Worm (Caenorhabditis elegans) whole organism, L2 larva: Measurements from ENCODE around the gene srx-10.

ENCODE experiments used
- C34F6.9 ChIP-seq: fragments of 150-350 bp; optimal IDR thresholded peaks from 2 replicates; lab custom pipeline; 2014; ENCODE audit warnings: missing biosample characterization, missing genetic modification characterization
- F13H6.1 ChIP-seq: sonication (generic microtip); optimal IDR thresholded peaks from 2 replicates; lab custom pipeline; 2016; ENCODE audit warnings: missing genetic modification characterization, missing compliant biosample characterization
- R02D3.7 ChIP-seq: fragments of 150-350 bp; optimal IDR thresholded peaks from 2 replicates; lab custom pipeline; 2014; ENCODE audit warnings: missing biosample characterization, missing genetic modification characterization
- Y55F3AM.14 ChIP-seq: fragments of 200-800 bp; sonication (Bioruptor generic); optimal IDR thresholded peaks from 2 replicates; lab custom pipeline; 2018; ENCODE audit warnings: mild to moderate bottlenecking, missing genetic modification characterization, missing compliant biosample characterization
- ZK546.5 ChIP-seq: sonication (generic microtip); optimal IDR thresholded peaks from 2 replicates; lab custom pipeline; 2017; ENCODE audit warnings: missing biosample characterization, missing genetic modification characterization
- alr-1 ChIP-seq: fragments of 150-350 bp; optimal IDR thresholded peaks from 2 replicates; lab custom pipeline; 2014; ENCODE audit warnings: missing biosample characterization, missing genetic modification characterization
- aly-2 ChIP-seq: fragments of 150-350 bp; optimal IDR thresholded peaks from 2 replicates; lab custom pipeline; 2014; ENCODE audit warnings: missing biosample characterization, missing genetic modification characterization
- ama-1 ChIP-seq: fragments of 150-350 bp; optimal IDR thresholded peaks from 2 replicates; lab custom pipeline; 2018; ENCODE audit warnings: inconsistent platforms
- blmp-1 ChIP-seq: sonication (generic microtip); optimal IDR thresholded peaks from 2 replicates; lab custom pipeline; 2017; ENCODE audit warnings: missing genetic modification characterization, mild to moderate bottlenecking, missing compliant biosample characterization, antibody characterized with exemption, moderate library complexity; ENCODE audit not compliant: insufficient read depth
- ceh-16 ChIP-seq: fragments of 150-350 bp; optimal IDR thresholded peaks from 2 replicates; lab custom pipeline; 2014; ENCODE audit warnings: missing biosample characterization, missing genetic modification characterization
- ceh-82 ChIP-seq: fragments of 150-350 bp; optimal IDR thresholded peaks from 2 replicates; lab custom pipeline; 2014; ENCODE audit warnings: missing biosample characterization, missing genetic modification characterization
- crh-2 ChIP-seq: sonication (generic microtip); optimal IDR thresholded peaks from 2 replicates; lab custom pipeline; 2017; ENCODE audit warnings: missing biosample characterization, missing genetic modification characterization
- dmd-4 ChIP-seq: sonication (generic microtip); optimal IDR thresholded peaks from 2 replicates; lab custom pipeline; 2017; ENCODE audit warnings: missing biosample characterization, missing genetic modification characterization
- egl-27 ChIP-seq: sonication (generic microtip); optimal IDR thresholded peaks from 3 replicates; lab custom pipeline; 2017; ENCODE audit warnings: missing biosample characterization, missing genetic modification reagents, missing genetic modification characterization
- elt-3 ChIP-seq: sonication (generic microtip); optimal IDR thresholded peaks from 2 replicates; lab custom pipeline; 2017; ENCODE audit warnings: missing biosample characterization, missing genetic modification characterization
- fos-1 ChIP-seq: fragments of 150-350 bp; optimal IDR thresholded peaks from 2 replicates; lab custom pipeline; 2014; ENCODE audit warnings: missing biosample characterization, missing genetic modification characterization
- gmeb-1 ChIP-seq: fragments of 150-350 bp; optimal IDR thresholded peaks from 2 replicates; lab custom pipeline; 2014; ENCODE audit warnings: missing biosample characterization, missing genetic modification characterization
- lin-11 ChIP-seq: fragments of 150-350 bp; sonication (generic microtip); optimal IDR thresholded peaks from 2 replicates; lab custom pipeline; 2014; ENCODE audit warnings: missing biosample characterization, missing genetic modification characterization, inconsistent platforms, mixed read lengths
- lin-13 ChIP-seq: fragments of 150-350 bp; optimal IDR thresholded peaks from 2 replicates; lab custom pipeline; 2014; ENCODE audit warnings: missing biosample characterization, missing genetic modification reagents, missing genetic modification characterization
- lin-39 ChIP-seq: fragments of 150-350 bp; optimal IDR thresholded peaks from 2 replicates; lab custom pipeline; 2014; ENCODE audit warnings: missing biosample characterization, missing genetic modification reagents, missing genetic modification characterization
- lsy-2 ChIP-seq, 2 experiments: fragments of 150-350 bp in 1 of 2; sonication (generic microtip) in 1 of 2; optimal IDR thresholded peaks; 2 replicates each; lab custom pipeline; 2014 to 2017; ENCODE audit warnings: missing biosample characterization in 2 of 2, missing genetic modification characterization in 2 of 2
- mab-5 ChIP-seq: fragments of 150-350 bp; optimal IDR thresholded peaks from 2 replicates; lab custom pipeline; 2014; ENCODE audit warnings: missing biosample characterization, missing genetic modification characterization
- mbf-1 ChIP-seq: sonication (generic microtip); optimal IDR thresholded peaks from 2 replicates; lab custom pipeline; 2017; ENCODE audit warnings: missing biosample characterization, missing genetic modification characterization
- mdl-1 ChIP-seq, 2 experiments: fragments of 150-350 bp in 1 of 2; sonication (generic microtip) in 1 of 2; optimal IDR thresholded peaks; 2 replicates each; lab custom pipeline; 2017; ENCODE audit warnings: missing biosample characterization in 2 of 2, missing genetic modification characterization in 2 of 2
- nhr-10 ChIP-seq: sonication (generic microtip); optimal IDR thresholded peaks from 2 replicates; lab custom pipeline; 2017; ENCODE audit warnings: missing biosample characterization, missing genetic modification characterization
- nhr-11 ChIP-seq: fragments of 150-350 bp; optimal IDR thresholded peaks from 2 replicates; lab custom pipeline; 2014; ENCODE audit warnings: missing biosample characterization, missing genetic modification characterization
- nhr-12 ChIP-seq: fragments of 150-350 bp; optimal IDR thresholded peaks from 2 replicates; lab custom pipeline; 2014; ENCODE audit warnings: missing biosample characterization, missing genetic modification characterization
- nhr-129 ChIP-seq: fragments of 150-350 bp; optimal IDR thresholded peaks from 2 replicates; lab custom pipeline; 2014; ENCODE audit warnings: missing biosample characterization, missing genetic modification characterization
- nhr-21 ChIP-seq: fragments of 150-350 bp; optimal IDR thresholded peaks from 2 replicates; lab custom pipeline; 2014; ENCODE audit warnings: missing biosample characterization, missing genetic modification characterization
- nhr-23 ChIP-seq: fragments of 150-350 bp; optimal IDR thresholded peaks from 2 replicates; lab custom pipeline; 2014; ENCODE audit warnings: missing biosample characterization, missing genetic modification reagents, missing genetic modification characterization
- nhr-237 ChIP-seq: fragments of 150-350 bp; optimal IDR thresholded peaks from 2 replicates; lab custom pipeline; 2014; ENCODE audit warnings: missing biosample characterization, missing genetic modification characterization
- nhr-25 ChIP-seq: fragments of 150-350 bp; sonication (generic microtip); optimal IDR thresholded peaks from 3 replicates; lab custom pipeline; 2014; ENCODE audit warnings: missing biosample characterization, missing genetic modification characterization
- nhr-6 ChIP-seq: fragments of 150-350 bp; optimal IDR thresholded peaks from 2 replicates; lab custom pipeline; 2014; ENCODE audit warnings: missing biosample characterization, missing genetic modification characterization
- peb-1 ChIP-seq: fragments of 150-350 bp; optimal IDR thresholded peaks from 2 replicates; lab custom pipeline; 2014; ENCODE audit warnings: missing biosample characterization, missing genetic modification characterization
- sem-4 ChIP-seq: fragments of 150-350 bp; optimal IDR thresholded peaks from 2 replicates; lab custom pipeline; 2014; ENCODE audit warnings: missing biosample characterization, missing genetic modification reagents, missing genetic modification characterization
- skn-1 ChIP-seq: sonication (generic microtip); optimal IDR thresholded peaks from 2 replicates; lab custom pipeline; 2017; ENCODE audit warnings: missing biosample characterization, missing genetic modification characterization
- sma-3 ChIP-seq: sonication (generic microtip); optimal IDR thresholded peaks from 2 replicates; lab custom pipeline; 2016; ENCODE audit warnings: missing genetic modification reagents, missing genetic modification characterization, missing compliant biosample characterization
- sma-9 ChIP-seq, 2 experiments: fragments of 150-350 bp in 1 of 2; sonication (generic microtip) in 1 of 2; optimal IDR thresholded peaks; 2 replicates each; lab custom pipeline; 2014 to 2016; ENCODE audit warnings: missing genetic modification characterization in 2 of 2, mild to moderate bottlenecking in 1 of 2, missing biosample characterization in 1 of 2, missing compliant biosample characterization in 1 of 2, missing genetic modification reagents in 1 of 2, moderate library complexity in 1 of 2
- snpc-4 ChIP-seq: fragments of 150-350 bp; optimal IDR thresholded peaks from 2 replicates; lab custom pipeline; 2014; ENCODE audit warnings: missing biosample characterization, missing genetic modification characterization
- unc-39 ChIP-seq: fragments of 150-350 bp; optimal IDR thresholded peaks from 2 replicates; lab custom pipeline; 2014; ENCODE audit warnings: missing biosample characterization, missing genetic modification characterization
- unc-55 ChIP-seq: fragments of 150-350 bp; sonication (generic microtip); optimal IDR thresholded peaks from 3 replicates; lab custom pipeline; 2014; ENCODE audit warnings: missing biosample characterization, missing genetic modification reagents, missing genetic modification characterization
- unc-62 ChIP-seq: fragments of 150-350 bp; optimal IDR thresholded peaks from 2 replicates; lab custom pipeline; 2014; ENCODE audit warnings: missing biosample characterization, missing genetic modification reagents, missing genetic modification characterization
- zag-1 ChIP-seq: fragments of 150-350 bp; optimal IDR thresholded peaks from 2 replicates; lab custom pipeline; 2014; ENCODE audit warnings: missing biosample characterization, missing genetic modification characterization
- ztf-1 ChIP-seq: fragments of 200-800 bp; sonication (Bioruptor generic); conservative IDR thresholded peaks from 2 replicates; pipeline ENCODE4 v1.3.6; 2022; ENCODE audit warnings: missing genetic modification characterization, missing compliant biosample characterization
- ztf-11 ChIP-seq: sonication (generic microtip); optimal IDR thresholded peaks from 2 replicates; lab custom pipeline; 2017; ENCODE audit warnings: missing biosample characterization, missing genetic modification characterization
- ztf-4 ChIP-seq: fragments of 150-350 bp; optimal IDR thresholded peaks from 2 replicates; lab custom pipeline; 2014; ENCODE audit warnings: missing biosample characterization, missing genetic modification characterization

Gene srx-10

DNA sequence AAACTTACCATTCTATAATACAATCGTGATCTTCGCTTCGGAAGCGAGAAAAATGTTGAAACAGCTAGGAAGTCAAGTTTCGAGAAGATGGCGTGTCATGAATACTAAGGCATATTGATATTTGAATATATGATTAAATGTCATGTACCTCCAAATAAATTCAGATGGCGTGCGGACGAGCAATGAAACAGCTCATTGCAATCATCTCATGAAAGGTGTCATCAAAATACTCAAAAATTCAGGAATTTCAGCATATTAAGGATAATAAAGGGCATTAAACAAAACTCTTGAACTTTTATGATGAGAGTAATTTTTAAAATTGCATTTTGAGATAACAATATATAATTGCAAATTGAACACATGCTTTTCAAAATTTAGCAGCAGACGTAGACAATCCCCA, 30.9 kb downstream of the srx-10 start, which contains the start of gene gcy-32:
gcy-32 (minus strand) TSS at position 101 of the 400 bp plus-strand sequence.
- no peak for TF ChIP-seq unc-62 (GFP tag; lab: Kevin White, UChicago)
- TF ChIP-seq skn-1, result no peak
- no peak for TF ChIP-seq lin-39
- no peak for TF ChIP-seq mdl-1 (tag; optimal IDR thresholded peaks at IDR 0.05; lab: Kevin White, UChicago)
- no peak for TF ChIP-seq ztf-1 (GFP tag; lab: Robert Waterston, UW)
- no peak for TF ChIP-seq ztf-4 (tag; lab: Kevin White, UChicago)
- no peak for TF ChIP-seq nhr-11
- TF ChIP-seq zag-1, result no peak
- TF ChIP-seq F13H6.1 (tag; lab: Kevin White, UChicago), result no peak
- TF ChIP-seq nhr-237 (tag; lab: Kevin White, UChicago), result no peak
- TF ChIP-seq lsy-2 (tag; optimal IDR thresholded peaks at IDR 0.05; lab: Kevin White, UChicago), result no peak
- TF ChIP-seq elt-3, result no peak
- TF ChIP-seq C34F6.9, result no peak

DNA sequence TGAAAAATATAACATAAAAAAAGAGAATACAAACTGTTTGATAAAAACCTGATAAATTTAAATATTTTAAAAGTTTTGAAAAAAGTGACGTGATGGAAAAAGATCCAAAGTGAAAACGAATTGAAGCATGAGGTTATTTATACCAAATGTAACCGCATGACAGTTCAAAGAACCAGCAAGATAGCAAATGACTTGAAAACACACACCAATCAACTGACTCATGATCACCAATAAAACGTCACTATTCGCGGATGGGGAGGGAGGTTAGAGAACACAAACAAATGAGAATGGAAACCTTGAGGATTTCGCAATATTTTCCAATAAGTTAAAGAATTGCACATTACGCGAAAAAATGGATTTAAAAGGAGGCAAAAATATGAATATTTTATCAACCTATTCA, 36.9 kb downstream of the srx-10 start, which contains the start of gene C06B3.7:
C06B3.7 (plus strand) TSS at position 287 of the 400 bp plus-strand sequence.
- TF ChIP-seq peb-1 (tag; lab: Kevin White, UChicago), result no peak
- no peak for TF ChIP-seq elt-3
- no peak for TF ChIP-seq ztf-11 (tag; lab: Kevin White, UChicago)
- TF ChIP-seq nhr-23, result no peak
- peak; percentile 21 for TF ChIP-seq skn-1
- peak; percentile 77 for TF ChIP-seq fos-1 (tag; lab: Kevin White, UChicago)
- TF ChIP-seq Y55F3AM.14 (GFP tag; lab: Kevin White, UChicago), result no peak
- no peak for TF ChIP-seq nhr-237 (tag; lab: Kevin White, UChicago)
- no peak for TF ChIP-seq ZK546.5 (tag; lab: Kevin White, UChicago)
- no peak for TF ChIP-seq nhr-11
- TF ChIP-seq nhr-10 (tag; lab: Kevin White, UChicago), result no peak
- peak; percentile 93 for TF ChIP-seq nhr-25 (tag; lab: Kevin White, UChicago)
- peak; percentile 61 for TF ChIP-seq gmeb-1 (tag; lab: Kevin White, UChicago)
- peak; percentile 45 for TF ChIP-seq egl-27 (tag; lab: Kevin White, UChicago)
- TF ChIP-seq ama-1 (lab: Kevin White, UChicago), result peak; percentile 75
- TF ChIP-seq nhr-21 (tag; lab: Kevin White, UChicago), result peak; percentile 93
- TF ChIP-seq unc-55 (GFP tag; lab: Kevin White, UChicago), result peak; percentile 73
- peak; percentile 88 for TF ChIP-seq sma-3 (GFP tag; lab: Kevin White, UChicago)
- TF ChIP-seq aly-2, result no peak
- peak; percentile 85 for TF ChIP-seq sem-4 (tag; lab: Kevin White, UChicago)
- peak; percentile 65 for TF ChIP-seq F13H6.1 (tag; lab: Kevin White, UChicago)
- TF ChIP-seq sma-9 (GFP tag; optimal IDR thresholded peaks at IDR 0.05; lab: Kevin White, UChicago), result peak; percentile 96
- no peak for TF ChIP-seq sma-9 (tag; optimal IDR thresholded peaks at IDR 0.05; lab: Kevin White, UChicago)
- peak; percentile 55 for TF ChIP-seq blmp-1
- no peak for TF ChIP-seq mbf-1 (tag; lab: Kevin White, UChicago)
- peak; percentile 99 for TF ChIP-seq nhr-129 (tag; lab: Kevin White, UChicago)
- TF ChIP-seq zag-1, result no peak
- peak; percentile 75 for TF ChIP-seq ztf-4 (tag; lab: Kevin White, UChicago)
- TF ChIP-seq unc-62 (GFP tag; lab: Kevin White, UChicago), result no peak
- no peak for TF ChIP-seq R02D3.7 (tag; lab: Kevin White, UChicago)
- TF ChIP-seq lin-11 (tag; lab: Kevin White, UChicago), result no peak
- TF ChIP-seq C34F6.9, result peak; percentile 91
- TF ChIP-seq alr-1 (tag; lab: Kevin White, UChicago), result no peak
- TF ChIP-seq ceh-16 (tag; lab: Kevin White, UChicago), result no peak
- peak; percentile 15 to 89 for TF ChIP-seq lsy-2 (tag; optimal IDR thresholded peaks at IDR 0.05; lab: Kevin White, UChicago)
- peak; percentile 46 for TF ChIP-seq snpc-4 (tag; lab: Kevin White, UChicago)
- peak; percentile 95 for TF ChIP-seq crh-2 (tag; lab: Kevin White, UChicago)
- TF ChIP-seq mab-5 (tag; lab: Kevin White, UChicago), result peak; percentile 24
- peak in 1 of 2 experiments; percentile 74 for TF ChIP-seq mdl-1 (tag; optimal IDR thresholded peaks at IDR 0.05; lab: Kevin White, UChicago)
- TF ChIP-seq lin-13 (GFP tag; lab: Kevin White, UChicago), result peak; percentile 47

DNA sequence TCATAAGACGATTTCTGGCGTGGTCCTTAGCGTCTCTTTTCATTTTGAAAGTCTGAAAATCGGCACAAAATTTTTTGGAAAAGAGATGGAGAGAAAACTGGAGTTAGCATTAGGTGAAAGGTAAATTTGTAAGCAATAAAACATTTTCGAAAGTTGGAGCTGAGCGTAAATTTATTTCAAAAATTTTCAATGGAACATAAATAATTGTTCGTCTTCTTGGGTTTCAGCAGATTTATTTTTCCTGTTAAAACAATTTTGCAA, 37.4 kb downstream of the srx-10 start, which contains the start of gene C06B3.6:
C06B3.6 (minus strand) TSS at position 52 of the 261 bp plus-strand sequence.
- no peak for TF ChIP-seq lin-39
- TF ChIP-seq nhr-237 (tag; lab: Kevin White, UChicago), result no peak
- TF ChIP-seq unc-39 (tag; lab: Kevin White, UChicago), result no peak
- no peak for TF ChIP-seq nhr-10 (tag; lab: Kevin White, UChicago)
- no peak for TF ChIP-seq nhr-129 (tag; lab: Kevin White, UChicago)
- TF ChIP-seq nhr-12 (tag; lab: Kevin White, UChicago), result no peak
- no peak for TF ChIP-seq ztf-1 (GFP tag; lab: Robert Waterston, UW)
- TF ChIP-seq lin-13 (GFP tag; lab: Kevin White, UChicago), result no peak
- no peak for TF ChIP-seq skn-1
- no peak for TF ChIP-seq snpc-4 (tag; lab: Kevin White, UChicago)
- no peak for TF ChIP-seq sem-4 (tag; lab: Kevin White, UChicago)
- no peak for TF ChIP-seq ztf-4 (tag; lab: Kevin White, UChicago)
- no peak for TF ChIP-seq R02D3.7 (tag; lab: Kevin White, UChicago)
- no peak for TF ChIP-seq mbf-1 (tag; lab: Kevin White, UChicago)
- no peak for TF ChIP-seq dmd-4 (tag; lab: Kevin White, UChicago)
- TF ChIP-seq lin-11 (tag; lab: Kevin White, UChicago), result no peak
- TF ChIP-seq nhr-6 (tag; lab: Kevin White, UChicago), result no peak
- TF ChIP-seq ceh-82, result no peak
- TF ChIP-seq ZK546.5 (tag; lab: Kevin White, UChicago), result no peak
